Fruit fly (Drosophila melanogaster) whole organism, adult: Measurements from ENCODE around the gene Uvrag.

Experiments used
- CG11617 ChIP-seq: fragments of 200-800 bp; sonication (Bioruptor generic); optimal IDR thresholded peaks from 2 replicates; lab custom pipeline; 2017; ENCODE audit warnings: mild to moderate bottlenecking, missing biosample characterization, missing genetic modification reagents, missing genetic modification characterization
- CG12768 ChIP-seq: fragments of 200-800 bp; sonication (Bioruptor generic); optimal IDR thresholded peaks from 2 replicates; lab custom pipeline; 2017; ENCODE audit warnings: missing biosample characterization, missing genetic modification characterization, mild to moderate bottlenecking, moderate library complexity, missing genetic modification reagents
- CG14711 ChIP-seq: fragments of 200-800 bp; sonication (Bioruptor generic); optimal IDR thresholded peaks from 2 replicates; lab custom pipeline; 2018; ENCODE audit warnings: missing biosample characterization, mild to moderate bottlenecking, missing genetic modification characterization, moderate library complexity
- CG1620 ChIP-seq: fragments of 200-800 bp; sonication (Bioruptor generic); optimal IDR thresholded peaks from 2 replicates; lab custom pipeline; 2016; ENCODE audit warnings: missing biosample characterization, missing genetic modification characterization
- CG33017 ChIP-seq: fragments of 200-800 bp; sonication (Bioruptor generic); optimal IDR thresholded peaks from 2 replicates; lab custom pipeline; 2018; ENCODE audit warnings: missing biosample characterization, mild to moderate bottlenecking, missing genetic modification characterization, moderate library complexity
- CG5204 ChIP-seq: fragments of 200-800 bp; sonication (Bioruptor generic); optimal IDR thresholded peaks from 2 replicates; lab custom pipeline; 2016; ENCODE audit warnings: missing biosample characterization, missing genetic modification characterization
- CG7045 ChIP-seq: fragments of 200-800 bp; sonication (Bioruptor generic); optimal IDR thresholded peaks from 2 replicates; lab custom pipeline; 2017; ENCODE audit warnings: missing biosample characterization, mild to moderate bottlenecking, missing genetic modification characterization
- CG7101 ChIP-seq: fragments of 200-800 bp; sonication (Bioruptor generic); optimal IDR thresholded peaks from 2 replicates; lab custom pipeline; 2018; ENCODE audit warnings: missing biosample characterization, mild to moderate bottlenecking, missing genetic modification characterization, moderate library complexity
- Clk ChIP-seq: fragments of 200-800 bp; sonication (Bioruptor generic); optimal IDR thresholded peaks from 2 replicates; lab custom pipeline; 2017; ENCODE audit warnings: missing biosample characterization, missing genetic modification characterization
- Crg-1 ChIP-seq: fragments of 200-800 bp; sonication (Bioruptor generic); optimal IDR thresholded peaks from 2 replicates; lab custom pipeline; 2016; ENCODE audit warnings: missing biosample characterization, missing genetic modification characterization
- Hr96 ChIP-seq: fragments of 200-800 bp; sonication (Bioruptor generic); optimal IDR thresholded peaks from 2 replicates; lab custom pipeline; 2016; ENCODE audit warnings: missing biosample characterization, missing genetic modification characterization
- Mnt ChIP-seq: fragments of 200-800 bp; sonication (Bioruptor generic); optimal IDR thresholded peaks from 2 replicates; lab custom pipeline; 2016; ENCODE audit warnings: missing biosample characterization, mild to moderate bottlenecking, missing genetic modification characterization
- bab1 ChIP-seq: fragments of 200-800 bp; sonication (Bioruptor generic); optimal IDR thresholded peaks from 3 replicates; lab custom pipeline; 2019; ENCODE audit warnings: missing biosample characterization, mild to moderate bottlenecking, missing genetic modification characterization, moderate library complexity
- cic ChIP-seq: fragments of 200-800 bp; sonication (Bioruptor generic); optimal IDR thresholded peaks from 2 replicates; lab custom pipeline; 2017; ENCODE audit warnings: missing biosample characterization, mild to moderate bottlenecking, missing genetic modification characterization, moderate library complexity
- cnc ChIP-seq, 2 experiments: fragments of >200 bp; optimal IDR thresholded peaks; 2 replicates each; lab custom pipeline; 2017
- kay ChIP-seq: fragments of 200-800 bp; sonication (Bioruptor generic); peaks from one replicate; lab custom pipeline; 2016; ENCODE audit warnings: missing biosample characterization, missing genetic modification characterization, borderline replicate concordance
- ovo ChIP-seq: fragments of 200-800 bp; sonication (Bioruptor generic); optimal IDR thresholded peaks from 2 replicates; lab custom pipeline; 2016; ENCODE audit warnings: missing biosample characterization, missing genetic modification characterization
- pad ChIP-seq: fragments of 200-800 bp; sonication (Bioruptor generic); optimal IDR thresholded peaks from 3 replicates; lab custom pipeline; 2017; ENCODE audit warnings: missing biosample characterization, missing genetic modification characterization, mild to moderate bottlenecking, moderate library complexity, missing genetic modification reagents
- tj ChIP-seq: fragments of 200-800 bp; sonication (Bioruptor generic); optimal IDR thresholded peaks from 3 replicates; lab custom pipeline; 2017; ENCODE audit warnings: missing biosample characterization, mild to moderate bottlenecking, missing genetic modification characterization, moderate library complexity
- toe ChIP-seq: fragments of 200-800 bp; sonication (Bioruptor generic); optimal IDR thresholded peaks from 2 replicates; lab custom pipeline; 2016; ENCODE audit warnings: missing biosample characterization, missing genetic modification characterization

Gene Uvrag

DNA sequence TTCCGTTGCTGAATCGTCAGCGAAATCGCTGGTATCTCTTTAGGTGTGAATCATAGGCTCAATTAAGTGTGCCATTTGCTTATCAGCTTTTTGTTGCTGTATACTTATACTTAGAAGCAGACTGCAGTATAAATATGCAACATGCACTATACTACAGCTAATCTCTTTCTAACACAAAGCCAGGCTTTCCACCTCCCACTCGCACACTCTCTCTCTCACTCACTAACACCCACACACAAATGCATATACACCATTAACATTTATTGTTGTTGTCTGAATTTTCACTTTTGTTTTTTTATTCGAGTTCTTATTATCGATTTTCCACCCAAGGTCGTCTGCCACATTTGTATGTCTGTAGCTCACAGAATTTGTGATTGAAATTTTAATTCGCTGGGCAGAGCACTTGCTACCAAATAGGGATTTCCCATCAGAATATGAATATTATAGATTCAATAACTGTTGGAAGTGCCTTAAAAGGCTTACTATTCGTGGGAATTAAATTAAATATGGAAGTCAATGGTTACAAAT is 10.2 kb downstream of the Uvrag start:
- TF ChIP-seq cic (GFP tag; lab: Kevin White, UChicago), result peak; percentile 68
- no peak for TF ChIP-seq CG33017 (tag; lab: Kevin White, UChicago)
- TF ChIP-seq kay (GFP tag; lab: Kevin White, UChicago), result peak; percentile 94

DNA sequence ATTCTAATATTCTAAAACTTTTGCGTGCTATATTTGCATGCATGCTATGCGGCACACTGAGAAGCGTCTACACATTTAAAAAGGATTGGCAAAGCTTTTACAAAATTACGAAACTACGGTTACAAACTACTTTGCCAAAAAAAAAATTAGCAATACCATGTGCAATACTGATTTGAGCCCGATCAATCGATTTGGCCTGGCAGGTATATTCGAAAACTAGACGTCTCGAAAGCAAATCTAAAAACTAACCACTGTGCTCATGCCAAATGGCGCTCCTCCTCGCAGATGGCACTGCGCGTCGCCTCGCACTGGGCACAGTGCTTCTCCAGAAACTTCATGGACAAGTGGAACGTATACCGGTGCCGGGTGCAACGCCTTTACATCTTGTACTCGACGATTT is 17.9 kb downstream of the Uvrag start, which contains the start of gene CG16825:
TSS of gene CG16825 (plus strand) at position 301 of the 400 bp plus-strand sequence.
- TF ChIP-seq bab1 (GFP tag; lab: Kevin White, UChicago) (no peak), Hr96 (no peak), CG11617 (no peak), CG12768 (no peak), CG5204 (GFP tag; lab: Kevin White, UChicago) (no peak), Mnt (no peak), tj (GFP tag; lab: Kevin White, UChicago) (no peak), cic (GFP tag; lab: Kevin White, UChicago) (no peak), kay (GFP tag; lab: Kevin White, UChicago) (no peak), CG14711 (tag; lab: Kevin White, UChicago) (no peak)

DNA sequence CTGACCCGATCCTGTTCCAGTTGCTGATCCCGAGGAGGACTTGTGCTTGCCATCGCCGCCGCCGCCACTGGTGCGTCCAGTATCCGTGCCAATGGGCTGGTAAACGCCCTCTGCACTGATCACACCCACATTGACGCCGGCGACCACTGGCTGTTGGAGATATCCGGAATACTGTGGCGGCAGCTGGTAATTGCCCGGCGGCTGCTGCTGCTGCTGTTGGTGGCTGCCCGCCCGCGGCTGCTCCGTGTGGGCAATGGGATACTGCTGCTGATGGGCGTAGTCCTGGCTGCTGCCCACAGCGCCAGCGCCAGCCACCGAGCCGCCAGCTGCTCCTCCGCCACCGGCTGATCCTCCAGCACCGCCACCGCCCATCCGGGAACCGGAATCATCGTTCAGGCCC is 18.4 kb downstream of the Uvrag start:
- TF ChIP-seq CG7045 (GFP tag; lab: Kevin White, UChicago), result no peak
- no peak for TF ChIP-seq cnc (optimal IDR thresholded peaks at IDR 0.05; lab: Kevin White, UChicago)
- no peak for TF ChIP-seq Hr96

DNA sequence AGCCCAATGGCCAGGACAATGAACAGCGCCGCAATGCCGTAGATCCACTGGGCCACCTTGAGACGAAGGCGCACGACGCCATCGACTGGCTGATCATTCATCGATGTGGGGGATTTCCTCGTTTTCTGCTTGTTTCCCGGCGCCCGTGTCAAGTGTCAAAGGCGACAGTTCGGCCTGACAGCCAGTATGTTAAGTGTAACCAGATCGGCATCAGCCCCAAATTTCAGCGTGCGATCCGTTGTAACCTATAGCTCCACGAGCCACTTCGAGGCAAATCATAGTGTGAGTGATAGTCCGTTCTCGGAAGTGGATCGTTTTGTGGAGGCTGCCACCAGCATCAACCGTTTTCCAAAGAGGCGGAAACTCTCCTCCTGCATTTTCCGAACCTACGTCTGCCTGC is 20.1 kb downstream of the Uvrag start, which contains the start of gene CG43779:
TSS of gene CG43779 (minus strand) at position 101 of the 400 bp plus-strand sequence.
- TF ChIP-seq ovo (no peak), toe (GFP tag; lab: Kevin White, UChicago) (no peak), kay (GFP tag; lab: Kevin White, UChicago) (no peak), bab1 (GFP tag; lab: Kevin White, UChicago) (no peak), CG14711 (tag; lab: Kevin White, UChicago) (no peak), CG7101 (no peak), cic (GFP tag; lab: Kevin White, UChicago) (no peak), CG11617 (no peak), CG1620 (no peak), CG12768 (no peak), cnc (optimal IDR thresholded peaks at IDR 0.05; lab: Kevin White, UChicago) (no peak), CG33017 (tag; lab: Kevin White, UChicago) (no peak), tj (GFP tag; lab: Kevin White, UChicago) (no peak), pad (GFP tag; lab: Kevin White, UChicago) (no peak), Mnt (no peak), Crg-1 (no peak), CG5204 (GFP tag; lab: Kevin White, UChicago) (no peak), Clk (GFP tag; lab: Kevin White, UChicago) (no peak)

DNA sequence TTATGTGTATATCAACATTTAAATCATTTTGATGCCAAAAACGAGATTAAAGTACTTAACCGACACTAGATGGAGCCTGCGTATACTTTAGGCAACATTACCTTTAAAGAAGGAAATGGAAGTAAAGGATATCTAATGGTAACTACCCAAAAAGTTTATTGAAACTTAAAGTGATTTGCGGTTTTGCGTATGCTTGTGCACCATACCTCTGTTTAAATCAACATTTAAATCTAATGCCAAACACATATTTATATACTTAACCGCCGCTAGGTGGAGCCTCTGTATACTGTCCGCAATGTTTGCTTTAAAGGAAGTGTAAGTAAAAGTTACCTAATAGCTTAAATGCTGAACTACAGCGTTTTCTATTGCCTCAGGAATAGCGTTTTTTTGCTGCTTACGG is 39.2 kb downstream of the Uvrag start:
- TF ChIP-seq pad (GFP tag; lab: Kevin White, UChicago) (no peak), Clk (GFP tag; lab: Kevin White, UChicago) (no peak), toe (GFP tag; lab: Kevin White, UChicago) (no peak)

DNA sequence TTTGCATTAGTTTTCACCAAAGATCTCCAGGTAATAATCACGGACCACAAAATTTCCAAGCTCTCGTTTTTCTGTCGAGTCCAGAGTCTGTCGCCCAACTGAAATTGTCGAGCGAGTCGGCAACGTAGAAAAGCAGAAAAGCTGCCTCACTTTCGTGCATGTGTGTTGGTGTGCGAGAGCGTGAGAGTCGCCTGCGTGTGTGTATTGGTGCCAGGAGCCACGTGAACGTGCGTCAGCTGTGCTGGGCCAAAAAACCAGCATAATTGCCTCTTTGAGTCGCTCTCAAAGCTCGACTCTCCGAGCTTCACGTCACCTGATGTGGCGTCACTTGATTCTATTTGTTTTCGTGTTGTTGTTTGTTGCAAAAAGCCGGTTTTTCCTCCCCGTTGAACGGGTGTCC is 44.4 kb downstream of the Uvrag start, which contains the start of gene hbt:
TSS of gene hbt (minus strand) at position 101 of the 400 bp plus-strand sequence.
- TF ChIP-seq CG5204 (GFP tag; lab: Kevin White, UChicago), result no peak
- no peak for TF ChIP-seq Mnt
- no peak for TF ChIP-seq CG7045 (GFP tag; lab: Kevin White, UChicago)
- TF ChIP-seq CG12768, result no peak
- no peak for TF ChIP-seq bab1 (GFP tag; lab: Kevin White, UChicago)
- no peak for TF ChIP-seq cic (GFP tag; lab: Kevin White, UChicago)
- TF ChIP-seq Clk (GFP tag; lab: Kevin White, UChicago), result no peak
- TF ChIP-seq tj (GFP tag; lab: Kevin White, UChicago), result no peak
- TF ChIP-seq pad (GFP tag; lab: Kevin White, UChicago), result no peak

DNA sequence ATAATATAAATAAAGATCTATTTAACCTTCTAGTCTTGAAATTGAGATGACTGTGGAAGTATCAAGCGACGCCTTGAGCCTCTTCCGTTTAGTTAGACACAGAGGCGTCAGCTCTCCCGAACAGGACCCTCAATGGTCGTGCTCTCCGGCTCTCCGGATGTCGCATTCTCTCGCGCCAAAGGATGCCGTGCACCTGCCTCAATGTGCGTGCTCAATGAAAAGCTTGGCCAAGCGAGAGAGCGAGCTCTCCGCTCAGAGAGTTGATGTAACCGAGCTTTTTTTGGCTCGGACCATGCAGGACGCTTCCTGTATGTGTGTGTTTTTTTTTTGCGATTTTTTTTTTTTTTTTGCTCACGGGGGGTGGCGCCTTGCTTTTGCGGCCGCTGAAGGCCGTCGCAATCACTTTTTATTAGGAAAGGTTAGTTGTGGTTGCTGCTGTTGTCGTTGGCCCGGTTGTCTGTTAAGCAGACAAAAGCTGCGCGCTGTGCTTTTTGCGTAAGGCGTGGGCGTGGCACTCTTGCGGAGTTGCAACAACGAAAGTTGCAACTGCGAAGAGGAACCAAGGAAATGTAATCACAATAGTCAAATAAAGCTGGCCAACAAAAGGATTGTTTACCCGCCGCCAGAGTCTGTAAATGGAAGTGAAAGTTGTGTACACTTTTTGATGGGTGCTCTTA is 45.4 kb downstream of the Uvrag start:
- TF ChIP-seq CG33017 (tag; lab: Kevin White, UChicago) (peak; percentile 17), CG7101 (no peak)

DNA sequence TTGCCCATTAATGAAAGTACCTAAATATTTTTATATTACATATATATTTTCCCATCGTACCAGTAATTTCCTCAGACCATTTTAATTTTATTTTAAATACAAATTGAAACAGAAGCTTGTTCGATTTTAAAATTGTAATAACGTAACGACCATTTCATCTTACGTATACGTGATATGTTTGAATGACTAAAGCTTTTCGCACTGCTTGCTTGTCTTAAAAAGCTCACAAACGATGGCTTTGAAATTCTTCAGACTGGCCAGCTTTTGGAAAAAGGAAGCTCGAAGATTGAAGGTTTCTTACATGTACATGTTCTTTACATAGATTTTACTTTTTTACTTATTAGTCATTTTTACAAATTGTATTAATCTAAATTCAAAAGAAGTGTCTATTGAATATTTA is 46.2 kb downstream of the Uvrag start:
- TF ChIP-seq CG7045 (GFP tag; lab: Kevin White, UChicago) (no peak), cnc (optimal IDR thresholded peaks at IDR 0.05; lab: Kevin White, UChicago) (no peak)
